Fruit fly (Drosophila melanogaster) whole organism, prepupa: ENCODE measurements around the gene Dysb.

ENCODE experiments used
- Blimp-1 ChIP-seq: fragments of 200-800 bp; sonication (Bioruptor generic); optimal IDR thresholded peaks from 3 replicates; lab custom pipeline; 2017; ENCODE audit warnings: missing biosample characterization, missing genetic modification characterization, mild to moderate bottlenecking, moderate library complexity, missing genetic modification reagents
- CG10631 ChIP-seq: fragments of 200-800 bp; sonication (Bioruptor generic); optimal IDR thresholded peaks from 2 replicates; lab custom pipeline; 2016; ENCODE audit warnings: missing biosample characterization, missing genetic modification characterization
- CG11294 ChIP-seq: fragments of 200-800 bp; sonication (Bioruptor generic); IDR thresholded peaks from 2 replicates; pipeline ENCODE4 v1.3.6; 2022; ENCODE audit warnings: missing biosample characterization, missing genetic modification characterization
- CG11762 ChIP-seq: fragments of 200-800 bp; sonication (Bioruptor generic); optimal IDR thresholded peaks from 3 replicates; lab custom pipeline; 2016; ENCODE audit warnings: missing biosample characterization, missing genetic modification characterization; ENCODE audit not compliant: insufficient read depth
- CG11902 ChIP-seq: fragments of 200-800 bp; sonication (Bioruptor generic); optimal IDR thresholded peaks from 3 replicates; lab custom pipeline; 2016; ENCODE audit warnings: missing biosample characterization, missing genetic modification characterization
- CG15336 ChIP-seq: fragments of 200-800 bp; sonication (Bioruptor generic); IDR thresholded peaks from 2 replicates; pipeline ENCODE4 v1.3.6; 2022; ENCODE audit warnings: missing biosample characterization, missing genetic modification characterization
- CG1621 ChIP-seq: fragments of 200-800 bp; sonication (Bioruptor generic); optimal IDR thresholded peaks from 3 replicates; lab custom pipeline; 2018; ENCODE audit warnings: missing biosample characterization, mild to moderate bottlenecking, missing genetic modification characterization
- CG3032 ChIP-seq: fragments of 200-800 bp; optimal IDR thresholded peaks from 2 replicates; lab custom pipeline; 2019; ENCODE audit warnings: missing biosample characterization, mild to moderate bottlenecking, missing genetic modification characterization, moderate library complexity
- CG31627 ChIP-seq: fragments of 200-800 bp; sonication (Bioruptor generic); optimal IDR thresholded peaks from 3 replicates; lab custom pipeline; 2016; ENCODE audit warnings: missing biosample characterization, missing genetic modification characterization
- CG32006 ChIP-seq: fragments of 200-800 bp; sonication (Bioruptor generic); optimal IDR thresholded peaks from 3 replicates; lab custom pipeline; 2017; ENCODE audit warnings: missing biosample characterization, mild to moderate bottlenecking, missing genetic modification characterization
- CG34406 ChIP-seq: fragments of 200-800 bp; sonication (Bioruptor generic); optimal IDR thresholded peaks from 3 replicates; lab custom pipeline; 2016; ENCODE audit warnings: missing biosample characterization, missing genetic modification characterization
- CG3919 ChIP-seq: fragments of 200-800 bp; sonication (Bioruptor generic); optimal IDR thresholded peaks from 3 replicates; lab custom pipeline; 2016; ENCODE audit warnings: missing biosample characterization, missing genetic modification characterization
- CG6163 ChIP-seq: fragments of 200-800 bp; sonication (Bioruptor generic); IDR thresholded peaks from 3 replicates; pipeline ENCODE4 v1.3.6; 2022; ENCODE audit warnings: missing biosample characterization, missing genetic modification characterization
- CG6276 ChIP-seq: fragments of 200-800 bp; sonication (Bioruptor generic); optimal IDR thresholded peaks from 2 replicates; lab custom pipeline; 2017; ENCODE audit warnings: missing biosample characterization, mild to moderate bottlenecking, missing genetic modification characterization
- CG6792 ChIP-seq: fragments of 200-800 bp; sonication (Bioruptor generic); optimal IDR thresholded peaks from 3 replicates; lab custom pipeline; 2016; ENCODE audit warnings: missing biosample characterization, missing genetic modification characterization
- CG6808 ChIP-seq: fragments of 200-800 bp; sonication (Bioruptor generic); optimal IDR thresholded peaks from 3 replicates; lab custom pipeline; 2017; ENCODE audit warnings: missing biosample characterization, missing genetic modification characterization, mild to moderate bottlenecking, moderate library complexity, missing genetic modification reagents
- CG6854 ChIP-seq: fragments of 200-800 bp; sonication (Bioruptor generic); optimal IDR thresholded peaks from 2 replicates; lab custom pipeline; 2017; ENCODE audit warnings: missing biosample characterization, mild to moderate bottlenecking, missing genetic modification characterization
- CG8119 ChIP-seq: fragments of 200-800 bp; sonication (Bioruptor generic); IDR thresholded peaks from 3 replicates; pipeline ENCODE4 v1.3.6; 2022; ENCODE audit warnings: missing biosample characterization, missing genetic modification characterization
- CG9139 ChIP-seq: fragments of 200-800 bp; sonication (Bioruptor generic); optimal IDR thresholded peaks from 3 replicates; lab custom pipeline; 2017; ENCODE audit warnings: missing biosample characterization, mild to moderate bottlenecking, missing genetic modification characterization
- Eip75B ChIP-seq: fragments of 200-800 bp; sonication (Bioruptor generic); optimal IDR thresholded peaks from 3 replicates; lab custom pipeline; 2016; ENCODE audit warnings: missing biosample characterization, missing genetic modification characterization
- Eip93F ChIP-seq: fragments of 200-800 bp; sonication (Bioruptor generic); optimal IDR thresholded peaks from 2 replicates; lab custom pipeline; 2016; ENCODE audit warnings: missing biosample characterization, mild to moderate bottlenecking, missing genetic modification characterization
- Ets96B ChIP-seq: fragments of 200-800 bp; optimal IDR thresholded peaks from 2 replicates; lab custom pipeline; 2019; ENCODE audit warnings: missing biosample characterization, mild to moderate bottlenecking, missing genetic modification characterization, moderate library complexity
- Gug ChIP-seq: fragments of 200-800 bp; sonication (Bioruptor generic); IDR thresholded peaks from 2 replicates; pipeline ENCODE4 v1.3.6; 2022; ENCODE audit warnings: missing biosample characterization, missing genetic modification characterization
- Hr39 ChIP-seq: fragments of 200-800 bp; sonication (Bioruptor generic); optimal IDR thresholded peaks from 2 replicates; lab custom pipeline; 2016; ENCODE audit warnings: missing biosample characterization, missing genetic modification characterization
- Met ChIP-seq: fragments of 200-800 bp; sonication (Bioruptor generic); optimal IDR thresholded peaks from 3 replicates; lab custom pipeline; 2016; ENCODE audit warnings: missing biosample characterization, missing genetic modification characterization
- Smox ChIP-seq: fragments of 200-800 bp; sonication (Bioruptor generic); optimal IDR thresholded peaks from 3 replicates; lab custom pipeline; 2016; ENCODE audit warnings: missing biosample characterization, missing genetic modification characterization
- Sox14 ChIP-seq: fragments of 200-800 bp; sonication (Bioruptor generic); optimal IDR thresholded peaks from 3 replicates; lab custom pipeline; 2016; ENCODE audit warnings: missing biosample characterization, missing genetic modification characterization
- Sox15 ChIP-seq: fragments of 200-800 bp; sonication (Bioruptor generic); optimal IDR thresholded peaks from 3 replicates; lab custom pipeline; 2016; ENCODE audit warnings: missing biosample characterization, missing genetic modification characterization
- achi ChIP-seq: fragments of 200-800 bp; sonication (Bioruptor generic); optimal IDR thresholded peaks from 3 replicates; lab custom pipeline; 2016; ENCODE audit warnings: missing biosample characterization, missing genetic modification characterization
- acj6 ChIP-seq: fragments of 200-800 bp; sonication (Bioruptor generic); optimal IDR thresholded peaks from 3 replicates; lab custom pipeline; 2016; ENCODE audit warnings: missing biosample characterization, missing genetic modification characterization
- cyc ChIP-seq: fragments of 200-800 bp; sonication (Bioruptor generic); optimal IDR thresholded peaks from 3 replicates; lab custom pipeline; 2016; ENCODE audit warnings: missing biosample characterization, missing genetic modification characterization
- dsx ChIP-seq: fragments of 200-800 bp; optimal IDR thresholded peaks from 3 replicates; lab custom pipeline; 2019; ENCODE audit warnings: missing biosample characterization, mild to moderate bottlenecking, missing genetic modification characterization, moderate library complexity; ENCODE audit not compliant: poor library complexity, severe bottlenecking
- esn ChIP-seq: fragments of 200-800 bp; sonication (Bioruptor generic); optimal IDR thresholded peaks from 2 replicates; lab custom pipeline; 2016; ENCODE audit warnings: missing biosample characterization, mild to moderate bottlenecking, missing genetic modification characterization, moderate library complexity
- fd85E ChIP-seq: fragments of 200-800 bp; sonication (Bioruptor generic); optimal IDR thresholded peaks from 3 replicates; lab custom pipeline; 2016; ENCODE audit warnings: missing biosample characterization, missing genetic modification characterization
- fkh ChIP-seq: fragments of 200-800 bp; sonication (Bioruptor generic); optimal IDR thresholded peaks from 3 replicates; lab custom pipeline; 2017; ENCODE audit warnings: missing biosample characterization, mild to moderate bottlenecking, missing genetic modification characterization, moderate library complexity
- lz ChIP-seq: fragments of 200-800 bp; sonication (Bioruptor generic); optimal IDR thresholded peaks from 3 replicates; lab custom pipeline; 2016; ENCODE audit warnings: missing biosample characterization, missing genetic modification characterization
- pdm3 ChIP-seq: fragments of 200-800 bp; sonication (Bioruptor generic); optimal IDR thresholded peaks from 3 replicates; lab custom pipeline; 2016; ENCODE audit warnings: missing biosample characterization, missing genetic modification characterization
- salr ChIP-seq, 2 experiments: fragments of 200-800 bp; sonication (Bioruptor generic); optimal IDR thresholded peaks; 3 replicates each; lab custom pipeline; 2016 to 2018; ENCODE audit warnings: missing biosample characterization in 2 of 2, missing genetic modification characterization in 2 of 2, mild to moderate bottlenecking in 1 of 2
- svp ChIP-seq: fragments of 200-800 bp; sonication (Bioruptor generic); peaks from one replicate; lab custom pipeline; 2016; ENCODE audit warnings: missing biosample characterization, missing genetic modification characterization
- topi ChIP-seq: fragments of 200-800 bp; sonication (Bioruptor generic); optimal IDR thresholded peaks from 3 replicates; lab custom pipeline; 2016; ENCODE audit warnings: missing biosample characterization, missing genetic modification characterization
- vri ChIP-seq: fragments of 200-800 bp; sonication (Bioruptor generic); optimal IDR thresholded peaks from 3 replicates; lab custom pipeline; 2016; ENCODE audit warnings: missing biosample characterization, mild to moderate bottlenecking, missing genetic modification characterization

Gene Dysb

dm6 chr3L:18840370-18841007 is 27.1 kb upstream of the Dysb start (continued):
- TF ChIP-seq Blimp-1 (GFP tag; lab: Kevin White, UChicago), result no peak
- TF ChIP-seq CG6163 (GFP tag; lab: Robert Waterston, UW), result no peak
- TF ChIP-seq CG8119 (GFP tag; lab: Robert Waterston, UW), result no peak
- TF ChIP-seq topi (GFP tag; lab: Kevin White, UChicago), result peak; percentile 40
- TF ChIP-seq CG11762 (GFP tag; lab: Kevin White, UChicago), result no peak
- peak; percentile 63 for TF ChIP-seq Met
- peak; percentile 57 for TF ChIP-seq esn (GFP tag; lab: Kevin White, UChicago)
- TF ChIP-seq Eip93F (GFP tag; lab: Kevin White, UChicago), result no peak
- TF ChIP-seq Ets96B, result peak; percentile 30
- peak; percentile 11 for TF ChIP-seq CG6276 (GFP tag; lab: Kevin White, UChicago)
- TF ChIP-seq Hr39, result peak; percentile 55
- TF ChIP-seq acj6 (GFP tag; lab: Kevin White, UChicago), result peak; percentile 46
- peak; percentile 40 for TF ChIP-seq CG10631 (GFP tag; lab: Kevin White, UChicago)
- no peak for TF ChIP-seq CG1621 (tag; lab: Kevin White, UChicago)
- peak; percentile 51 for TF ChIP-seq pdm3 (GFP tag; lab: Kevin White, UChicago)
- TF ChIP-seq lz (GFP tag; lab: Kevin White, UChicago), result peak; percentile 59
- TF ChIP-seq CG15336 (GFP tag; lab: Robert Waterston, UW), result no peak
- no peak for TF ChIP-seq CG3032 (tag; lab: Kevin White, UChicago)
- no peak for TF ChIP-seq Gug (GFP tag; lab: Robert Waterston, UW)
- TF ChIP-seq fd85E, result peak; percentile 42
- peak in 1 of 2 experiments; percentile 45 for TF ChIP-seq salr (GFP tag; optimal IDR thresholded peaks at IDR 0.05; lab: Kevin White, UChicago)
- TF ChIP-seq CG32006 (GFP tag; lab: Kevin White, UChicago), result peak; percentile 69
- TF ChIP-seq achi (GFP tag; lab: Kevin White, UChicago), result peak; percentile 36
- TF ChIP-seq Sox14 (GFP tag; lab: Kevin White, UChicago), result no peak
- TF ChIP-seq cyc (GFP tag; lab: Kevin White, UChicago), result peak; percentile 56
- no peak for TF ChIP-seq Eip75B (GFP tag; lab: Kevin White, UChicago)
- TF ChIP-seq Sox15 (GFP tag; lab: Kevin White, UChicago), result peak; percentile 38
- TF ChIP-seq CG6854 (GFP tag; lab: Kevin White, UChicago), result peak; percentile 67
- TF ChIP-seq CG11294 (GFP tag; lab: Robert Waterston, UW), result no peak
- TF ChIP-seq Smox, result peak; percentile 51
- peak; percentile 35 for TF ChIP-seq CG6808 (GFP tag; lab: Kevin White, UChicago)
- peak; percentile 26 for TF ChIP-seq vri
- peak; percentile 32 for TF ChIP-seq CG6792 (GFP tag; lab: Kevin White, UChicago)
- TF ChIP-seq CG9139 (GFP tag; lab: Kevin White, UChicago), result peak; percentile 1
- TF ChIP-seq dsx (GFP tag; lab: Kevin White, UChicago), result peak; percentile 14
- TF ChIP-seq CG3919 (GFP tag; lab: Kevin White, UChicago), result peak; percentile 36
- no peak for TF ChIP-seq CG11902 (GFP tag; lab: Kevin White, UChicago)

dm6 chr3L:18841269-18841668 is 26.3 kb upstream of the Dysb start:
- TF ChIP-seq CG6163 (GFP tag; lab: Robert Waterston, UW) (no peak), CG31627 (GFP tag; lab: Kevin White, UChicago) (no peak), fkh (GFP tag; lab: Kevin White, UChicago) (no peak), svp (GFP tag; lab: Kevin White, UChicago) (no peak), CG34406 (GFP tag; lab: Kevin White, UChicago) (no peak), fd85E (no peak), CG11762 (GFP tag; lab: Kevin White, UChicago) (no peak), Gug (GFP tag; lab: Robert Waterston, UW) (no peak), CG11294 (GFP tag; lab: Robert Waterston, UW) (no peak), Ets96B (no peak)
